Fruit fly (Drosophila melanogaster) whole organism, prepupa: ENCODE data around the gene Ahcy.

Experiments used
- CG15336 ChIP-seq: fragments of 200-800 bp; sonication (Bioruptor generic); IDR thresholded peaks from 2 replicates; pipeline ENCODE4 v1.3.6; 2022; ENCODE audit warnings: missing biosample characterization, missing genetic modification characterization
- CG16779 ChIP-seq: fragments of 200-800 bp; sonication (Bioruptor generic); optimal IDR thresholded peaks from 3 replicates; lab custom pipeline; 2017; ENCODE audit warnings: missing biosample characterization, mild to moderate bottlenecking, missing genetic modification characterization

DNA sequence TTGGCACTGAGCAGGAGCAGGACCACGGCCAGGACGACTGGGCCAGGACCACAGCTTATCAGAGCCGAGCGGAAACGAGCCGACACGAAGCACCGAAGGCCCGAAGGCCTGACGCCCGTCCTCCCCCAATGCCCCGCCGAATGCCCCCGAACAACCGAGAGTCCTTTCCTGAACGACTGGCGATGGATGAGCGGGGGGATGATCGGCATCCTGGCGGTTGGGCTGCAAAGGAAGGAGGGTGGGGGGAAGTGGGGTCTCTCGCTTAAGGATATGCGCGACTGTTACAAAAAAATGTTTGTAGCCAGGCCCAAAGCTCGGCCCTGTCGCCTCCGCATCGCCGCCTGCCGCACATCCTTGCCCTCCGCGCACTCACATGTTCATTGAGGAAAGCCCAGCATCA, 8.8 kb upstream of the Ahcy start, which contains the start of gene Cngl:
- TF ChIP-seq CG16779 (no peak), CG15336 (GFP tag; lab: Robert Waterston, UW) (no peak)
